Worm (Caenorhabditis elegans) whole organism, L3 larva: Measurements from ENCODE around the gene mdt-15.

Experiments
- hmg-11 ChIP-seq: sonication (generic microtip); optimal IDR thresholded peaks from 2 replicates; lab custom pipeline; 2016; ENCODE audit warnings: missing genetic modification characterization, missing compliant biosample characterization
- lin-15B ChIP-seq: fragments of 150-350 bp; optimal IDR thresholded peaks from 2 replicates; lab custom pipeline; 2014; ENCODE audit warnings: missing biosample characterization, missing genetic modification characterization
- mdl-1 ChIP-seq: fragments of 150-350 bp; optimal IDR thresholded peaks from 2 replicates; lab custom pipeline; 2014; ENCODE audit warnings: missing biosample characterization, missing genetic modification characterization
- nhr-67 ChIP-seq: fragments of 150-350 bp; optimal IDR thresholded peaks from 2 replicates; lab custom pipeline; 2014; ENCODE audit warnings: missing biosample characterization, missing genetic modification characterization
- pqm-1 ChIP-seq: fragments of 150-350 bp; optimal IDR thresholded peaks from 2 replicates; lab custom pipeline; 2017; ENCODE audit warnings: missing biosample characterization, missing genetic modification characterization, inconsistent platforms
- ztf-11 ChIP-seq: fragments of 150-350 bp; optimal IDR thresholded peaks from 2 replicates; lab custom pipeline; 2014; ENCODE audit warnings: missing biosample characterization, missing genetic modification characterization

ce11 chrIII:5874263-5874662 is 40.7 kb upstream of the mdt-15 start:
- no peak for TF ChIP-seq hmg-11 (tag; lab: Kevin White, UChicago)
- no peak for TF ChIP-seq ztf-11 (tag; lab: Kevin White, UChicago)
- peak; percentile 8 for TF ChIP-seq pqm-1 (tag; lab: Kevin White, UChicago)
- TF ChIP-seq lin-15B (tag; lab: Kevin White, UChicago), result no peak
- no peak for TF ChIP-seq nhr-67
- TF ChIP-seq mdl-1, result no peak
